Worm (Caenorhabditis elegans) whole organism, early embryonic: ENCODE data around the gene col-123.
A peak's percentile ranks its signal among the peaks of the same experiment; 100 is the strongest.

ENCODE experiments used
- B0310.2 ChIP-seq: sonication (generic microtip); optimal IDR thresholded peaks from 2 replicates; lab custom pipeline; 2016; ENCODE audit warnings: mild to moderate bottlenecking, missing genetic modification characterization, missing compliant biosample characterization
- F13C5.2 ChIP-seq: sonication (generic microtip); optimal IDR thresholded peaks from 2 replicates; lab custom pipeline; 2017; ENCODE audit warnings: mild to moderate bottlenecking, missing genetic modification characterization, inconsistent platforms, missing compliant biosample characterization
- aly-1 ChIP-seq: sonication (generic microtip); optimal IDR thresholded peaks from 2 replicates; lab custom pipeline; 2016; ENCODE audit warnings: missing genetic modification characterization, missing compliant biosample characterization
- ama-1 ChIP-seq: fragments of 150-350 bp; optimal IDR thresholded peaks from 2 replicates; lab custom pipeline; 2014
- ceh-13 ChIP-seq: fragments of 200-800 bp; sonication (Bioruptor generic); optimal IDR thresholded peaks from 2 replicates; lab custom pipeline; 2018; ENCODE audit warnings: mild to moderate bottlenecking, missing genetic modification characterization, missing compliant biosample characterization
- ceh-36 ChIP-seq: sonication (generic microtip); optimal IDR thresholded peaks from 2 replicates; lab custom pipeline; 2016; ENCODE audit warnings: missing genetic modification characterization, inconsistent platforms, missing compliant biosample characterization
- ets-7 ChIP-seq: sonication (generic microtip); optimal IDR thresholded peaks from 2 replicates; lab custom pipeline; 2016; ENCODE audit warnings: missing genotype, missing genetic modification characterization, missing compliant biosample characterization
- flt-1 ChIP-seq: fragments of 200-800 bp; sonication (Bioruptor generic); IDR thresholded peaks from 2 replicates; pipeline ENCODE4 v1.3.6; 2022; ENCODE audit warnings: missing genetic modification characterization, missing compliant biosample characterization
- hmbx-1 ChIP-seq: sonication (generic microtip); optimal IDR thresholded peaks from 2 replicates; lab custom pipeline; 2016; ENCODE audit warnings: mild to moderate bottlenecking, missing genetic modification characterization, missing compliant biosample characterization
- hmg-4 ChIP-seq: fragments of 200-800 bp; sonication (Bioruptor generic); optimal IDR thresholded peaks from 2 replicates; lab custom pipeline; 2018; ENCODE audit warnings: mild to moderate bottlenecking, missing genetic modification characterization, missing compliant biosample characterization
- hnd-1 ChIP-seq: sonication (generic microtip); optimal IDR thresholded peaks from 2 replicates; lab custom pipeline; 2016; ENCODE audit warnings: missing genetic modification characterization, missing compliant biosample characterization
- pes-1 ChIP-seq: fragments of 200-800 bp; sonication (Bioruptor generic); IDR thresholded peaks from 2 replicates; pipeline ENCODE4 v1.3.6; 2022; ENCODE audit warnings: missing genetic modification reagents, missing genetic modification characterization, missing compliant biosample characterization
- scrt-1 ChIP-seq: fragments of 200-800 bp; sonication (Bioruptor generic); IDR thresholded peaks from 2 replicates; pipeline ENCODE4 v1.3.6; 2022; ENCODE audit warnings: missing genetic modification characterization, missing compliant biosample characterization
- sea-1 ChIP-seq: fragments of 200-800 bp; sonication (Bioruptor generic); conservative IDR thresholded peaks from 2 replicates; pipeline ENCODE4 v1.3.6; 2022; ENCODE audit warnings: missing genetic modification characterization, missing compliant biosample characterization
- tbx-11 ChIP-seq: fragments of 200-800 bp; sonication (Bioruptor generic); IDR thresholded peaks from 2 replicates; pipeline ENCODE4 v1.3.6; 2022; ENCODE audit warnings: missing genetic modification characterization, missing compliant biosample characterization
- tbx-37 ChIP-seq: fragments of 200-800 bp; sonication (Bioruptor generic); conservative IDR thresholded peaks from 2 replicates; pipeline ENCODE4 v1.3.6; 2022; ENCODE audit warnings: missing genetic modification reagents, missing genetic modification characterization, missing compliant biosample characterization
- tra-4 ChIP-seq: sonication (generic microtip); optimal IDR thresholded peaks from 2 replicates; lab custom pipeline; 2017; ENCODE audit warnings: missing genetic modification characterization, missing compliant biosample characterization

Gene col-123

ce11 chrIV:9846574-9846973 is 24.9 kb downstream of the col-123 start, which contains the start of gene K07F5.6:
Gene K07F5.6 (minus strand): TSS chrIV:9846674.
- TF ChIP-seq aly-1 (tag; lab: Kevin White, UChicago) (no peak), ama-1 (lab: Kevin White, UChicago) (no peak), ceh-13 (GFP tag; lab: Kevin White, UChicago) (no peak), hmg-4 (GFP tag; lab: Kevin White, UChicago) (no peak), B0310.2 (no peak), pes-1 (GFP tag; lab: Robert Waterston, UW) (no peak), hnd-1 (tag; lab: Kevin White, UChicago) (no peak), tra-4 (no peak)

ce11 chrIV:9848075-9848474 is 26.4 kb downstream of the col-123 start, which contains the start of gene K07F5.7:
Gene K07F5.7 (minus strand): TSS chrIV:9848175.
- TF ChIP-seq ceh-36 (tag; lab: Kevin White, UChicago): no peak
- TF ChIP-seq hmg-4 (GFP tag; lab: Kevin White, UChicago): no peak
- TF ChIP-seq tbx-37 (GFP tag; lab: Robert Waterston, UW): no peak
- TF ChIP-seq hmbx-1 (tag; lab: Kevin White, UChicago): no peak
- TF ChIP-seq tra-4: no peak
- no peak for TF ChIP-seq sea-1

- TF ChIP-seq scrt-1 (GFP tag; lab: Robert Waterston, UW) (no peak), pes-1 (GFP tag; lab: Robert Waterston, UW) (no peak), aly-1 (tag; lab: Kevin White, UChicago) (no peak), flt-1 (GFP tag; lab: Robert Waterston, UW) (no peak), tbx-37 (GFP tag; lab: Robert Waterston, UW) (no peak), tbx-11 (GFP tag; lab: Robert Waterston, UW) (no peak), hnd-1 (tag; lab: Kevin White, UChicago) (no peak), sea-1 (no peak), B0310.2 (no peak), F13C5.2 (tag; lab: Kevin White, UChicago) (no peak), ama-1 (lab: Kevin White, UChicago) (no peak), hmbx-1 (tag; lab: Kevin White, UChicago) (no peak), tra-4 (no peak), hmg-4 (GFP tag; lab: Kevin White, UChicago) (no peak), ets-7 (tag; lab: Kevin White, UChicago) (no peak), ceh-36 (tag; lab: Kevin White, UChicago) (no peak), ceh-13 (GFP tag; lab: Kevin White, UChicago) (no peak)
Measured at ce11 chrIV:9849624-9850023, 27.9 kb downstream of the col-123 start, which contains the start of gene K07F5.8. Gene K07F5.8 (minus strand): TSS chrIV:9849724.

- TF ChIP-seq ama-1 (lab: Kevin White, UChicago): no peak
- no peak for TF ChIP-seq ceh-13 (GFP tag; lab: Kevin White, UChicago)
- no peak for TF ChIP-seq hmbx-1 (tag; lab: Kevin White, UChicago)
- TF ChIP-seq pes-1 (GFP tag; lab: Robert Waterston, UW): no peak
- no peak for TF ChIP-seq ceh-36 (tag; lab: Kevin White, UChicago)
- no peak for TF ChIP-seq tbx-11 (GFP tag; lab: Robert Waterston, UW)
- no peak for TF ChIP-seq scrt-1 (GFP tag; lab: Robert Waterston, UW)
- TF ChIP-seq sea-1: no peak
- TF ChIP-seq B0310.2: no peak
- no peak for TF ChIP-seq tra-4
- no peak for TF ChIP-seq flt-1 (GFP tag; lab: Robert Waterston, UW)
Measured at ce11 chrIV:9850931-9851330, 29.2 kb downstream of the col-123 start, which contains the start of gene ssp-10. Gene ssp-10 (minus strand): TSS chrIV:9851031.

ce11 chrIV:9852250-9852649 is 30.5 kb downstream of the col-123 start, which contains the start of gene ssq-1:
Gene ssq-1 (plus strand): TSS chrIV:9852550.
- TF ChIP-seq B0310.2 (no peak), tbx-37 (GFP tag; lab: Robert Waterston, UW) (no peak), sea-1 (no peak), hmbx-1 (tag; lab: Kevin White, UChicago) (no peak), hnd-1 (tag; lab: Kevin White, UChicago) (no peak)

- TF ChIP-seq tbx-37 (GFP tag; lab: Robert Waterston, UW) (no peak), F13C5.2 (tag; lab: Kevin White, UChicago) (no peak), hmbx-1 (tag; lab: Kevin White, UChicago) (no peak), tbx-11 (GFP tag; lab: Robert Waterston, UW) (no peak), sea-1 (no peak), aly-1 (tag; lab: Kevin White, UChicago) (peak; percentile 50), pes-1 (GFP tag; lab: Robert Waterston, UW) (no peak), ceh-13 (GFP tag; lab: Kevin White, UChicago) (no peak), hnd-1 (tag; lab: Kevin White, UChicago) (no peak)
Measured at ce11 chrIV:9852818-9853466, 31.2 kb downstream of the col-123 start.

ce11 chrIV:9854952-9855351 is 33.2 kb downstream of the col-123 start:
- TF ChIP-seq ceh-36 (tag; lab: Kevin White, UChicago): no peak
- no peak for TF ChIP-seq F13C5.2 (tag; lab: Kevin White, UChicago)
- no peak for TF ChIP-seq hmbx-1 (tag; lab: Kevin White, UChicago)
- no peak for TF ChIP-seq hnd-1 (tag; lab: Kevin White, UChicago)
- TF ChIP-seq hmg-4 (GFP tag; lab: Kevin White, UChicago): no peak
- no peak for TF ChIP-seq tbx-37 (GFP tag; lab: Robert Waterston, UW)
- no peak for TF ChIP-seq ets-7 (tag; lab: Kevin White, UChicago)
- TF ChIP-seq tra-4: no peak
- TF ChIP-seq ceh-13 (GFP tag; lab: Kevin White, UChicago): no peak
